Worm (Caenorhabditis elegans) whole organism, late embryonic: Measurements from ENCODE around the gene aex-3.
A peak's percentile ranks its signal among the peaks of the same experiment; 100 is the strongest.

Experiments used
- C38D4.7 ChIP-seq: fragments of 200-800 bp; sonication (Bioruptor generic); optimal IDR thresholded peaks from 2 replicates; lab custom pipeline; 2018; ENCODE audit warnings: mild to moderate bottlenecking, missing genetic modification characterization, moderate library complexity, missing compliant biosample characterization
- F13H6.1 ChIP-seq: sonication (generic microtip); optimal IDR thresholded peaks from 2 replicates; lab custom pipeline; 2016; ENCODE audit warnings: missing genetic modification characterization, missing compliant biosample characterization
- K02D7.2 ChIP-seq: sonication (generic microtip); optimal IDR thresholded peaks from 2 replicates; lab custom pipeline; 2017; ENCODE audit warnings: mild to moderate bottlenecking, missing genetic modification characterization, missing compliant biosample characterization
- T23F11.4 ChIP-seq: fragments of 200-800 bp; sonication (Bioruptor generic); optimal IDR thresholded peaks from 2 replicates; lab custom pipeline; 2018; ENCODE audit warnings: mild to moderate bottlenecking, missing genetic modification characterization, missing compliant biosample characterization
- Y22D7AL.16 ChIP-seq: sonication (generic microtip); optimal IDR thresholded peaks from 2 replicates; lab custom pipeline; 2016; ENCODE audit warnings: missing genetic modification characterization, missing compliant biosample characterization
- ama-1 ChIP-seq: fragments of 150-350 bp; optimal IDR thresholded peaks from 2 replicates; lab custom pipeline; 2014
- ceh-18 ChIP-seq: sonication (generic microtip); optimal IDR thresholded peaks from 2 replicates; lab custom pipeline; 2016; ENCODE audit warnings: missing genetic modification characterization, missing compliant biosample characterization
- ceh-19 ChIP-seq: fragments of 200-800 bp; sonication (Bioruptor generic); optimal IDR thresholded peaks from 2 replicates; lab custom pipeline; 2018; ENCODE audit warnings: mild to moderate bottlenecking, missing genetic modification characterization, missing compliant biosample characterization
- ceh-2 ChIP-seq: sonication (generic microtip); optimal IDR thresholded peaks from 2 replicates; lab custom pipeline; 2016; ENCODE audit warnings: missing genotype, missing genetic modification characterization, missing compliant biosample characterization
- ceh-34 ChIP-seq: sonication (generic microtip); optimal IDR thresholded peaks from 2 replicates; lab custom pipeline; 2016; ENCODE audit warnings: mild to moderate bottlenecking, missing genetic modification characterization, missing compliant biosample characterization
- ceh-45 ChIP-seq: fragments of 200-800 bp; sonication (Bioruptor generic); IDR thresholded peaks from 2 replicates; pipeline ENCODE4 v1.3.6; 2022; ENCODE audit warnings: missing genetic modification reagents, missing genetic modification characterization, missing compliant biosample characterization
- ceh-9 ChIP-seq: sonication (generic microtip); optimal IDR thresholded peaks from 2 replicates; lab custom pipeline; 2016; ENCODE audit warnings: mild to moderate bottlenecking, missing genetic modification characterization, inconsistent platforms, missing compliant biosample characterization
- che-1 ChIP-seq: sonication (generic microtip); optimal IDR thresholded peaks from 2 replicates; lab custom pipeline; 2016; ENCODE audit warnings: mild to moderate bottlenecking, missing genetic modification characterization, missing compliant biosample characterization
- dve-1 ChIP-seq: sonication (generic microtip); optimal IDR thresholded peaks from 2 replicates; lab custom pipeline; 2017; ENCODE audit warnings: antibody characterized with exemption, mild to moderate bottlenecking, missing genetic modification characterization, missing compliant biosample characterization
- elt-2 ChIP-seq: sonication (generic microtip); optimal IDR thresholded peaks from 2 replicates; lab custom pipeline; 2016; ENCODE audit warnings: missing genetic modification reagents, missing genetic modification characterization, missing compliant biosample characterization
- ets-4 ChIP-seq: sonication (generic microtip); optimal IDR thresholded peaks from 2 replicates; lab custom pipeline; 2016; ENCODE audit warnings: missing genetic modification characterization, missing compliant biosample characterization
- eyg-1 ChIP-seq: sonication (generic microtip); optimal IDR thresholded peaks from 2 replicates; lab custom pipeline; 2016; ENCODE audit warnings: missing genotype, missing genetic modification characterization, missing compliant biosample characterization
- gmeb-2 ChIP-seq: sonication (generic microtip); optimal IDR thresholded peaks from 2 replicates; lab custom pipeline; 2016; ENCODE audit warnings: missing genetic modification characterization, inconsistent platforms, missing compliant biosample characterization
- hlh-15 ChIP-seq: sonication (generic microtip); optimal IDR thresholded peaks from 2 replicates; lab custom pipeline; 2016; ENCODE audit warnings: missing genetic modification characterization, missing compliant biosample characterization
- hlh-30 ChIP-seq: sonication (generic microtip); optimal IDR thresholded peaks from 2 replicates; lab custom pipeline; 2017; ENCODE audit warnings: antibody characterized with exemption, missing genetic modification characterization, missing compliant biosample characterization; ENCODE audit not compliant: insufficient read depth
- hlh-8 ChIP-seq: sonication (generic microtip); optimal IDR thresholded peaks from 2 replicates; lab custom pipeline; 2016; ENCODE audit warnings: missing genotype, missing genetic modification characterization, missing compliant biosample characterization
- lim-6 ChIP-seq: sonication (generic microtip); optimal IDR thresholded peaks from 2 replicates; lab custom pipeline; 2016; ENCODE audit warnings: missing genetic modification characterization, missing compliant biosample characterization
- mec-3 ChIP-seq: sonication (generic microtip); optimal IDR thresholded peaks from 2 replicates; lab custom pipeline; 2016; ENCODE audit warnings: borderline replicate concordance, missing genetic modification characterization, missing compliant biosample characterization
- nhr-11 ChIP-seq: fragments of 150-350 bp; optimal IDR thresholded peaks from 2 replicates; lab custom pipeline; 2014; ENCODE audit warnings: missing biosample characterization, missing genetic modification characterization
- nhr-232 ChIP-seq: sonication (generic microtip); optimal IDR thresholded peaks from 2 replicates; lab custom pipeline; 2016; ENCODE audit warnings: missing genetic modification characterization, missing compliant biosample characterization
- npax-4 ChIP-seq: sonication (generic microtip); optimal IDR thresholded peaks from 2 replicates; lab custom pipeline; 2016; ENCODE audit warnings: missing genetic modification characterization, missing compliant biosample characterization
- odd-2 ChIP-seq: sonication (generic microtip); optimal IDR thresholded peaks from 2 replicates; lab custom pipeline; 2017; ENCODE audit warnings: antibody characterized with exemption, mild to moderate bottlenecking, missing genetic modification characterization, missing compliant biosample characterization
- pag-3 ChIP-seq: sonication (generic microtip); optimal IDR thresholded peaks from 2 replicates; lab custom pipeline; 2016; ENCODE audit warnings: missing compliant biosample characterization, missing genetic modification characterization, borderline replicate concordance
- pat-9 ChIP-seq: fragments of 200-800 bp; sonication (Bioruptor generic); optimal IDR thresholded peaks from 2 replicates; lab custom pipeline; 2018; ENCODE audit warnings: mild to moderate bottlenecking, missing genetic modification characterization, moderate library complexity, missing compliant biosample characterization
- pax-1 ChIP-seq: fragments of 150-350 bp; optimal IDR thresholded peaks from 2 replicates; lab custom pipeline; 2014; ENCODE audit warnings: missing biosample characterization, missing genetic modification characterization
- pqm-1 ChIP-seq: sonication (generic microtip); optimal IDR thresholded peaks from 2 replicates; lab custom pipeline; 2016; ENCODE audit warnings: missing genetic modification characterization, missing compliant biosample characterization
- pros-1 ChIP-seq: fragments of 150-350 bp; optimal IDR thresholded peaks from 2 replicates; lab custom pipeline; 2014; ENCODE audit warnings: missing biosample characterization, missing genetic modification reagents, missing genetic modification characterization
- sox-2 ChIP-seq: fragments of 200-800 bp; sonication (Bioruptor generic); IDR thresholded peaks from 2 replicates; pipeline ENCODE4 v1.3.6; 2022; ENCODE audit warnings: missing genetic modification reagents, missing genetic modification characterization, missing compliant biosample characterization
- syd-9 ChIP-seq: sonication (generic microtip); optimal IDR thresholded peaks from 2 replicates; lab custom pipeline; 2016; ENCODE audit warnings: mild to moderate bottlenecking, missing genetic modification characterization, moderate library complexity, missing compliant biosample characterization
- tbx-2 ChIP-seq: sonication (generic microtip); optimal IDR thresholded peaks from 2 replicates; lab custom pipeline; 2016; ENCODE audit warnings: missing genetic modification characterization, missing compliant biosample characterization
- tbx-7 ChIP-seq: sonication (generic microtip); optimal IDR thresholded peaks from 2 replicates; lab custom pipeline; 2016; ENCODE audit warnings: missing genotype, missing genetic modification characterization, missing compliant biosample characterization
- unc-3 ChIP-seq, 2 experiments: fragments of 200-800 bp in 1 of 2; sonication (Bioruptor generic) in 1 of 2; sonication (generic microtip) in 1 of 2; conservative IDR thresholded peaks in 1 of 2; optimal IDR thresholded peaks in 1 of 2; 2 replicates each; pipeline versions ENCODE4 v1.3.6 to Lab custom; 2016 to 2022; ENCODE audit warnings: missing compliant biosample characterization in 2 of 2, missing genetic modification characterization in 2 of 2, missing genetic modification reagents in 1 of 2
- unc-42 ChIP-seq: sonication (generic microtip); optimal IDR thresholded peaks from 2 replicates; lab custom pipeline; 2016; ENCODE audit warnings: missing genotype, missing genetic modification characterization, missing compliant biosample characterization
- unc-55 ChIP-seq: sonication (generic microtip); optimal IDR thresholded peaks from 2 replicates; lab custom pipeline; 2017; ENCODE audit warnings: missing biosample characterization, missing genetic modification reagents, missing genetic modification characterization
- unc-86 ChIP-seq: sonication (generic microtip); optimal IDR thresholded peaks from 2 replicates; lab custom pipeline; 2016; ENCODE audit warnings: missing genetic modification characterization, missing compliant biosample characterization
- zip-5 ChIP-seq: sonication (generic microtip); optimal IDR thresholded peaks from 2 replicates; lab custom pipeline; 2016; ENCODE audit warnings: missing genetic modification characterization, missing compliant biosample characterization

The aex-3 gene

ce11 chrX:806515-806914, 47.0 kb upstream of the aex-3 start (continued):
- TF ChIP-seq unc-86 (tag; lab: Kevin White, UChicago) (peak; percentile 92), pqm-1 (peak; percentile 79), syd-9 (tag; lab: Kevin White, UChicago) (peak; percentile 80), tbx-2 (tag; lab: Kevin White, UChicago) (peak; percentile 95), hlh-8 (peak; percentile 67), zip-5 (peak; percentile 34), ceh-19 (peak; percentile 78), gmeb-2 (tag; lab: Kevin White, UChicago) (peak; percentile 41), ceh-18 (tag; lab: Kevin White, UChicago) (peak; percentile 97), pag-3 (tag; lab: Kevin White, UChicago) (no peak), unc-42 (peak; percentile 96), ceh-9 (tag; lab: Kevin White, UChicago) (no peak), K02D7.2 (tag; lab: Kevin White, UChicago) (peak; percentile 17), nhr-232 (tag; lab: Kevin White, UChicago) (no peak), unc-3 (GFP tag; conservative IDR thresholded peaks at IDR 0.05; lab: Robert Waterston, UW) (peak; percentile 66), unc-3 (tag; optimal IDR thresholded peaks at IDR 0.05; lab: Kevin White, UChicago) (peak; percentile 74), ceh-45 (GFP tag; lab: Robert Waterston, UW) (peak; percentile 74; the same call in 1 of the 2 replicates), nhr-11 (tag; lab: Kevin White, UChicago) (no peak), ama-1 (no peak), hlh-15 (tag; lab: Kevin White, UChicago) (peak; percentile 47), lim-6 (tag; lab: Kevin White, UChicago) (no peak)

- no peak for TF ChIP-seq F13H6.1 (tag; lab: Kevin White, UChicago)
- no peak for TF ChIP-seq mec-3 (tag; lab: Kevin White, UChicago)
- no peak for TF ChIP-seq ceh-9 (tag; lab: Kevin White, UChicago)
- no peak for TF ChIP-seq ets-4 (tag; lab: Kevin White, UChicago)
- TF ChIP-seq T23F11.4 (GFP tag; lab: Kevin White, UChicago) = no peak
- no peak for TF ChIP-seq nhr-232 (tag; lab: Kevin White, UChicago)
- no peak for TF ChIP-seq ceh-34
- TF ChIP-seq C38D4.7 (GFP tag; lab: Kevin White, UChicago) = no peak
- TF ChIP-seq tbx-7 = no peak
- TF ChIP-seq zip-5 = no peak
- TF ChIP-seq che-1 (tag; lab: Kevin White, UChicago) = no peak
- TF ChIP-seq npax-4 = no peak
- no peak for TF ChIP-seq elt-2
- TF ChIP-seq ceh-2 (tag; lab: Kevin White, UChicago) = no peak
- TF ChIP-seq dve-1 (tag; lab: Kevin White, UChicago) = no peak
- no peak for TF ChIP-seq sox-2 (GFP tag; lab: Robert Waterston, UW)
- TF ChIP-seq, all 69 proteins: peak for 0
Measured at ce11 chrX:802478-802877, 42.9 kb upstream of the aex-3 start, which contains the start of gene gtr-1. gtr-1 (plus strand) TSS chrX:802778.

ce11 chrX:790593-790992, 31.1 kb upstream of the aex-3 start:
- TF ChIP-seq hlh-15 (tag; lab: Kevin White, UChicago) (no peak), ceh-19 (no peak), odd-2 (tag; lab: Kevin White, UChicago) (no peak), pros-1 (tag; lab: Kevin White, UChicago) (no peak), pax-1 (tag; lab: Kevin White, UChicago) (no peak), lim-6 (tag; lab: Kevin White, UChicago) (no peak), Y22D7AL.16 (no peak), nhr-232 (tag; lab: Kevin White, UChicago) (no peak), T23F11.4 (GFP tag; lab: Kevin White, UChicago) (no peak), unc-86 (tag; lab: Kevin White, UChicago) (no peak), eyg-1 (tag; lab: Kevin White, UChicago) (no peak), tbx-7 (no peak), hlh-30 (tag; lab: Kevin White, UChicago) (no peak), pat-9 (tag; lab: Kevin White, UChicago) (no peak), unc-55 (no peak), pag-3 (tag; lab: Kevin White, UChicago) (no peak)
- TF ChIP-seq, all 69 proteins: peak for 0
